Fruit fly (Drosophila melanogaster) whole organism, prepupa: ENCODE measurements around the gene CkIalpha.

Experiments used
- CG10669 ChIP-seq: fragments of 200-800 bp; sonication (Bioruptor generic); optimal IDR thresholded peaks from 3 replicates; lab custom pipeline; 2018; ENCODE audit warnings: missing biosample characterization, mild to moderate bottlenecking, missing genetic modification characterization, moderate library complexity
- CG1621 ChIP-seq: fragments of 200-800 bp; sonication (Bioruptor generic); optimal IDR thresholded peaks from 3 replicates; lab custom pipeline; 2018; ENCODE audit warnings: missing biosample characterization, mild to moderate bottlenecking, missing genetic modification characterization
- CG3032 ChIP-seq: fragments of 200-800 bp; optimal IDR thresholded peaks from 2 replicates; lab custom pipeline; 2019; ENCODE audit warnings: missing biosample characterization, mild to moderate bottlenecking, missing genetic modification characterization, moderate library complexity
- CG31627 ChIP-seq: fragments of 200-800 bp; sonication (Bioruptor generic); optimal IDR thresholded peaks from 3 replicates; lab custom pipeline; 2016; ENCODE audit warnings: missing biosample characterization, missing genetic modification characterization
- CG7368 ChIP-seq: fragments of 200-800 bp; sonication (Bioruptor generic); optimal IDR thresholded peaks from 3 replicates; lab custom pipeline; 2016; ENCODE audit warnings: missing biosample characterization, missing genetic modification characterization
- CG8319 ChIP-seq: fragments of 200-800 bp; sonication (Bioruptor generic); optimal IDR thresholded peaks from 3 replicates; lab custom pipeline; 2016; ENCODE audit warnings: missing biosample characterization, missing genetic modification characterization
- Hr38 ChIP-seq: sonication (Bioruptor generic); optimal IDR thresholded peaks from 2 replicates; lab custom pipeline; 2016; ENCODE audit warnings: missing biosample characterization, missing genetic modification characterization
- Hr4 ChIP-seq: fragments of 200-800 bp; sonication (Bioruptor generic); optimal IDR thresholded peaks from 3 replicates; lab custom pipeline; 2016; ENCODE audit warnings: missing biosample characterization, missing genetic modification characterization
- achi ChIP-seq: fragments of 200-800 bp; sonication (Bioruptor generic); optimal IDR thresholded peaks from 3 replicates; lab custom pipeline; 2016; ENCODE audit warnings: missing biosample characterization, missing genetic modification characterization
- cyc ChIP-seq: fragments of 200-800 bp; sonication (Bioruptor generic); optimal IDR thresholded peaks from 3 replicates; lab custom pipeline; 2016; ENCODE audit warnings: missing biosample characterization, missing genetic modification characterization
- dsx ChIP-seq: fragments of 200-800 bp; optimal IDR thresholded peaks from 3 replicates; lab custom pipeline; 2019; ENCODE audit warnings: missing biosample characterization, mild to moderate bottlenecking, missing genetic modification characterization, moderate library complexity; ENCODE audit not compliant: poor library complexity, severe bottlenecking
- esn ChIP-seq: fragments of 200-800 bp; sonication (Bioruptor generic); optimal IDR thresholded peaks from 2 replicates; lab custom pipeline; 2016; ENCODE audit warnings: missing biosample characterization, mild to moderate bottlenecking, missing genetic modification characterization, moderate library complexity
- net ChIP-seq: fragments of 200-800 bp; sonication (Bioruptor generic); optimal IDR thresholded peaks from 3 replicates; lab custom pipeline; 2016; ENCODE audit warnings: missing biosample characterization, missing genetic modification characterization

dm6 chrX:12662679-12663463, 9.4 kb downstream of the CkIalpha start:
- peak; percentile 53 for TF ChIP-seq CG8319
- TF ChIP-seq CG3032 (tag; lab: Kevin White, UChicago) = peak; percentile 59
- peak; percentile 49 for TF ChIP-seq Hr4 (GFP tag; lab: Kevin White, UChicago)
- no peak for TF ChIP-seq Hr38 (GFP tag; lab: Kevin White, UChicago)
- TF ChIP-seq CG7368 (GFP tag; lab: Kevin White, UChicago) = peak; percentile 37
- TF ChIP-seq CG31627 (GFP tag; lab: Kevin White, UChicago) = peak; percentile 29
- peak; percentile 28 for TF ChIP-seq CG10669 (GFP tag; lab: Kevin White, UChicago)
- peak; percentile 75 for TF ChIP-seq esn (GFP tag; lab: Kevin White, UChicago)
- no peak for TF ChIP-seq CG1621 (tag; lab: Kevin White, UChicago)
- peak; percentile 54 for TF ChIP-seq achi (GFP tag; lab: Kevin White, UChicago)
- peak; percentile 28 for TF ChIP-seq cyc
- TF ChIP-seq dsx (GFP tag; lab: Kevin White, UChicago) = peak; percentile 51
- TF ChIP-seq net (GFP tag; lab: Kevin White, UChicago) = peak; percentile 35
